Worm (Caenorhabditis elegans): ENCODE results near the gene F07D3.3.

ce11 chrV:9424514-9424913 is 38.0 kb downstream of the F07D3.3 start:
- no peak for TF ChIP-seq pqm-1 (tag; optimal IDR thresholded peaks at IDR 0.05)
- no peak for TF ChIP-seq pros-1 (tag; optimal IDR thresholded peaks at IDR 0.05)
- TF ChIP-seq elt-2 (tag; optimal IDR thresholded peaks at IDR 0.05): no peak
- peak; percentile 24 for TF ChIP-seq tbx-2 (tag; optimal IDR thresholded peaks at IDR 0.05)
- TF ChIP-seq ets-4 (tag; optimal IDR thresholded peaks at IDR 0.05): no peak
- no peak for TF ChIP-seq fkh-6 (tag; optimal IDR thresholded peaks at IDR 0.05)

Data from whole organism, late embryonic.